Worm (Caenorhabditis elegans) whole organism, early embryonic: Measurements from ENCODE around the gene Y66D12A.13.

Experiments
- F13C5.2 ChIP-seq: sonication (generic microtip); optimal IDR thresholded peaks from 2 replicates; lab custom pipeline; 2017; ENCODE audit warnings: mild to moderate bottlenecking, missing genetic modification characterization, inconsistent platforms, missing compliant biosample characterization
- aly-1 ChIP-seq: sonication (generic microtip); optimal IDR thresholded peaks from 2 replicates; lab custom pipeline; 2016; ENCODE audit warnings: missing genetic modification characterization, missing compliant biosample characterization
- ama-1 ChIP-seq: fragments of 150-350 bp; optimal IDR thresholded peaks from 2 replicates; lab custom pipeline; 2014
- ets-7 ChIP-seq: sonication (generic microtip); optimal IDR thresholded peaks from 2 replicates; lab custom pipeline; 2016; ENCODE audit warnings: missing genotype, missing genetic modification characterization, missing compliant biosample characterization
- flt-1 ChIP-seq: fragments of 200-800 bp; sonication (Bioruptor generic); IDR thresholded peaks from 2 replicates; pipeline ENCODE4 v1.3.6; 2022; ENCODE audit warnings: missing genetic modification characterization, missing compliant biosample characterization
- hmbx-1 ChIP-seq: sonication (generic microtip); optimal IDR thresholded peaks from 2 replicates; lab custom pipeline; 2016; ENCODE audit warnings: mild to moderate bottlenecking, missing genetic modification characterization, missing compliant biosample characterization
- hmg-4 ChIP-seq: fragments of 200-800 bp; sonication (Bioruptor generic); optimal IDR thresholded peaks from 2 replicates; lab custom pipeline; 2018; ENCODE audit warnings: mild to moderate bottlenecking, missing genetic modification characterization, missing compliant biosample characterization
- hnd-1 ChIP-seq: sonication (generic microtip); optimal IDR thresholded peaks from 2 replicates; lab custom pipeline; 2016; ENCODE audit warnings: missing genetic modification characterization, missing compliant biosample characterization
- pes-1 ChIP-seq: fragments of 200-800 bp; sonication (Bioruptor generic); IDR thresholded peaks from 2 replicates; pipeline ENCODE4 v1.3.6; 2022; ENCODE audit warnings: missing genetic modification reagents, missing genetic modification characterization, missing compliant biosample characterization
- scrt-1 ChIP-seq: fragments of 200-800 bp; sonication (Bioruptor generic); IDR thresholded peaks from 2 replicates; pipeline ENCODE4 v1.3.6; 2022; ENCODE audit warnings: missing genetic modification characterization, missing compliant biosample characterization
- sea-1 ChIP-seq: fragments of 200-800 bp; sonication (Bioruptor generic); conservative IDR thresholded peaks from 2 replicates; pipeline ENCODE4 v1.3.6; 2022; ENCODE audit warnings: missing genetic modification characterization, missing compliant biosample characterization

DNA sequence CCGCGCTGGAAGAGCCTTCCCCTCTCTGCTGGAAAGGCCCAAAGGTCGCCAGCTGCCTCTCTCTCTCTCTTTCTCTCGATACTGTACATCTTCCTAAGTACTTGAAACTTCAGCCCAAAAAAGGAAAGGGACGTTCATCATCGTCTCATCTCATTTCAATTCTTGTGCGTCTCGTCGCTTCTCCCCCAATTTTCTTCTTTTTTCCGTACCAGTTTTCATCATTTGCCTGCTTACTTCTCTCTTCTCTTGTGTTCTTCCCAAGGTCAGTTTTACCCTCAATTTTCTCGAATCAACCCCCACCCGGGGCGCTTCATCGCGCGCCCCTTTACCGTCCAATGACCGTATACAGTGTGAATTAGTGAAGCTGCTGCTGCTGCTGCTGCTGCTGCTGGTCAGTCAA, 11.5 kb downstream of the Y66D12A.13 start:
- no peak for TF ChIP-seq ama-1 (lab: Kevin White, UChicago)
- TF ChIP-seq ets-7 (tag; lab: Kevin White, UChicago), result no peak
- TF ChIP-seq F13C5.2 (tag; lab: Kevin White, UChicago), result no peak
- no peak for TF ChIP-seq pes-1 (GFP tag; lab: Robert Waterston, UW)
- TF ChIP-seq hmbx-1, result no peak
- no peak for TF ChIP-seq aly-1 (tag; lab: Kevin White, UChicago)
- TF ChIP-seq hmg-4 (GFP tag; lab: Kevin White, UChicago), result no peak
- no peak for TF ChIP-seq sea-1 (GFP tag; lab: Robert Waterston, UW)
- no peak for TF ChIP-seq scrt-1 (GFP tag; lab: Robert Waterston, UW)
- no peak for TF ChIP-seq flt-1 (GFP tag; lab: Robert Waterston, UW)
- TF ChIP-seq hnd-1 (tag; lab: Kevin White, UChicago), result no peak
